Worm (Caenorhabditis elegans) whole organism, L3 larva: ENCODE results near the gene Y41G9A.10.

Source experiments
- aly-2 ChIP-seq: fragments of 150-350 bp; optimal IDR thresholded peaks from 2 replicates; lab custom pipeline; 2014; ENCODE audit warnings: missing biosample characterization, missing genetic modification characterization
- ceh-82 ChIP-seq: fragments of 150-350 bp; optimal IDR thresholded peaks from 2 replicates; lab custom pipeline; 2014; ENCODE audit warnings: missing biosample characterization, missing genetic modification characterization
- daf-12 ChIP-seq: fragments of 150-350 bp; optimal IDR thresholded peaks from 2 replicates; lab custom pipeline; 2014; ENCODE audit warnings: missing biosample characterization, missing genetic modification reagents, missing genetic modification characterization
- egl-5 ChIP-seq: fragments of 150-350 bp; optimal IDR thresholded peaks from 2 replicates; lab custom pipeline; 2017; ENCODE audit warnings: missing biosample characterization, missing genetic modification reagents, missing genetic modification characterization, inconsistent platforms
- elt-1 ChIP-seq: fragments of 150-350 bp; optimal IDR thresholded peaks from 2 replicates; lab custom pipeline; 2014; ENCODE audit warnings: missing biosample characterization, missing genetic modification characterization
- fkh-10 ChIP-seq: sonication (generic microtip); optimal IDR thresholded peaks from 2 replicates; lab custom pipeline; 2017; ENCODE audit warnings: missing biosample characterization, missing genetic modification reagents, missing genetic modification characterization
- fos-1 ChIP-seq: fragments of 150-350 bp; optimal IDR thresholded peaks from 2 replicates; lab custom pipeline; 2014; ENCODE audit warnings: missing biosample characterization, missing genetic modification characterization
- nhr-11 ChIP-seq: fragments of 150-350 bp; optimal IDR thresholded peaks from 2 replicates; lab custom pipeline; 2014; ENCODE audit warnings: missing biosample characterization, missing genetic modification characterization
- nhr-12 ChIP-seq: fragments of 150-350 bp; optimal IDR thresholded peaks from 2 replicates; lab custom pipeline; 2014; ENCODE audit warnings: missing biosample characterization, missing genetic modification characterization
- unc-62 ChIP-seq: fragments of 150-350 bp; sonication (generic microtip); optimal IDR thresholded peaks from 4 replicates; lab custom pipeline; 2014; ENCODE audit warnings: missing biosample characterization, missing genetic modification reagents, missing genetic modification characterization
- zag-1 ChIP-seq: fragments of 150-350 bp; optimal IDR thresholded peaks from 2 replicates; lab custom pipeline; 2014; ENCODE audit warnings: missing biosample characterization, missing genetic modification characterization
- ztf-11 ChIP-seq: fragments of 150-350 bp; optimal IDR thresholded peaks from 2 replicates; lab custom pipeline; 2014; ENCODE audit warnings: missing biosample characterization, missing genetic modification characterization

DNA sequence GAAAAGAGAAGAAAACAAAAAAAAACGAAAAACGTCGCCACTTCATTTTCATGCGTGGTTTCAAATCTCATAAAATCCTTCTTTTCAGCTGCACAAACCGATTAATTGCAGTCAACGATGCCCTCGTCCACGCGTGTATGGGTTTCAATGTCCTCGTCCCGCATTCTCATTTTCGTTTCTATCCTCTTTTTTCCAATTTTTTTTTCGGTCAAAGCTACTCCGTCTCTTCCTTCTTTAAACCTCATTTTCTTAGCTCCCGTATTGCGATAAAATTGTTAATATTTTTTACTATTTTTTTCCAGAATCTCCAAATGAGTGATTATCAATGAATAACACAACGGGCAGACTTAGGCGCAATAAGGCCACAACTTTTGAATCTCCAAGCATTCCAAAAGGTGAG, 29.8 kb upstream of the Y41G9A.10 start, which contains the start of gene aakg-3:
- TF ChIP-seq nhr-12 (tag; lab: Kevin White, UChicago) (no peak), daf-12 (tag; lab: Kevin White, UChicago) (no peak), fkh-10 (GFP tag; lab: Kevin White, UChicago) (no peak), aly-2 (tag; lab: Kevin White, UChicago) (no peak), fos-1 (tag; lab: Kevin White, UChicago) (no peak), elt-1 (tag; lab: Kevin White, UChicago) (no peak), egl-5 (peak; percentile 33), unc-62 (GFP tag; lab: Kevin White, UChicago) (no peak), ceh-82 (tag; lab: Kevin White, UChicago) (no peak), ztf-11 (no peak), zag-1 (tag; lab: Kevin White, UChicago) (no peak), nhr-11 (tag; lab: Kevin White, UChicago) (no peak)
